Worm (Caenorhabditis elegans) whole organism, late embryonic: ENCODE results near the gene T01B10.5.

Experiments
- C38D4.7 ChIP-seq: fragments of 200-800 bp; sonication (Bioruptor generic); optimal IDR thresholded peaks from 2 replicates; lab custom pipeline; 2018; ENCODE audit warnings: mild to moderate bottlenecking, missing genetic modification characterization, moderate library complexity, missing compliant biosample characterization
- K02D7.2 ChIP-seq: sonication (generic microtip); optimal IDR thresholded peaks from 2 replicates; lab custom pipeline; 2017; ENCODE audit warnings: mild to moderate bottlenecking, missing genetic modification characterization, missing compliant biosample characterization
- T23F11.4 ChIP-seq: fragments of 200-800 bp; sonication (Bioruptor generic); optimal IDR thresholded peaks from 2 replicates; lab custom pipeline; 2018; ENCODE audit warnings: mild to moderate bottlenecking, missing genetic modification characterization, missing compliant biosample characterization
- ceh-19 ChIP-seq: fragments of 200-800 bp; sonication (Bioruptor generic); optimal IDR thresholded peaks from 2 replicates; lab custom pipeline; 2018; ENCODE audit warnings: mild to moderate bottlenecking, missing genetic modification characterization, missing compliant biosample characterization
- ceh-2 ChIP-seq: sonication (generic microtip); optimal IDR thresholded peaks from 2 replicates; lab custom pipeline; 2016; ENCODE audit warnings: missing genotype, missing genetic modification characterization, missing compliant biosample characterization
- ceh-22 ChIP-seq: sonication (generic microtip); optimal IDR thresholded peaks from 2 replicates; lab custom pipeline; 2017; ENCODE audit warnings: missing biosample characterization, missing genetic modification characterization
- ceh-30 ChIP-seq: fragments of 150-350 bp; optimal IDR thresholded peaks from 2 replicates; lab custom pipeline; 2014; ENCODE audit warnings: missing biosample characterization, missing genetic modification characterization
- ceh-31 ChIP-seq: sonication (generic microtip); optimal IDR thresholded peaks from 2 replicates; lab custom pipeline; 2016; ENCODE audit warnings: missing genetic modification characterization, missing compliant biosample characterization
- ceh-34 ChIP-seq: sonication (generic microtip); optimal IDR thresholded peaks from 2 replicates; lab custom pipeline; 2016; ENCODE audit warnings: mild to moderate bottlenecking, missing genetic modification characterization, missing compliant biosample characterization
- ceh-45 ChIP-seq: fragments of 200-800 bp; sonication (Bioruptor generic); IDR thresholded peaks from 2 replicates; pipeline ENCODE4 v1.3.6; 2022; ENCODE audit warnings: missing genetic modification reagents, missing genetic modification characterization, missing compliant biosample characterization
- ceh-48 ChIP-seq: sonication (generic microtip); optimal IDR thresholded peaks from 2 replicates; lab custom pipeline; 2016; ENCODE audit warnings: missing genetic modification characterization, inconsistent platforms, missing compliant biosample characterization
- ceh-9 ChIP-seq: sonication (generic microtip); optimal IDR thresholded peaks from 2 replicates; lab custom pipeline; 2016; ENCODE audit warnings: mild to moderate bottlenecking, missing genetic modification characterization, inconsistent platforms, missing compliant biosample characterization
- che-1 ChIP-seq: sonication (generic microtip); optimal IDR thresholded peaks from 2 replicates; lab custom pipeline; 2016; ENCODE audit warnings: mild to moderate bottlenecking, missing genetic modification characterization, missing compliant biosample characterization
- dmd-4 ChIP-seq: sonication (generic microtip); optimal IDR thresholded peaks from 2 replicates; lab custom pipeline; 2016; ENCODE audit warnings: borderline replicate concordance, missing genetic modification characterization, missing compliant biosample characterization
- elt-2 ChIP-seq: sonication (generic microtip); optimal IDR thresholded peaks from 2 replicates; lab custom pipeline; 2016; ENCODE audit warnings: missing genetic modification reagents, missing genetic modification characterization, missing compliant biosample characterization
- ets-4 ChIP-seq: sonication (generic microtip); optimal IDR thresholded peaks from 2 replicates; lab custom pipeline; 2016; ENCODE audit warnings: missing genetic modification characterization, missing compliant biosample characterization
- eyg-1 ChIP-seq: sonication (generic microtip); optimal IDR thresholded peaks from 2 replicates; lab custom pipeline; 2016; ENCODE audit warnings: missing genotype, missing genetic modification characterization, missing compliant biosample characterization
- hlh-13 ChIP-seq: fragments of 200-800 bp; sonication (Bioruptor generic); optimal IDR thresholded peaks from 2 replicates; lab custom pipeline; 2018; ENCODE audit warnings: mild to moderate bottlenecking, missing genetic modification characterization, missing compliant biosample characterization
- lin-11 ChIP-seq: fragments of 200-800 bp; sonication (Bioruptor generic); optimal IDR thresholded peaks from 2 replicates; lab custom pipeline; 2018; ENCODE audit warnings: mild to moderate bottlenecking, missing genetic modification characterization, missing compliant biosample characterization
- madf-2 ChIP-seq: sonication (generic microtip); optimal IDR thresholded peaks from 2 replicates; lab custom pipeline; 2017; ENCODE audit warnings: missing genetic modification characterization, missing compliant biosample characterization
- mec-3 ChIP-seq: sonication (generic microtip); optimal IDR thresholded peaks from 2 replicates; lab custom pipeline; 2016; ENCODE audit warnings: borderline replicate concordance, missing genetic modification characterization, missing compliant biosample characterization
- nhr-232 ChIP-seq: sonication (generic microtip); optimal IDR thresholded peaks from 2 replicates; lab custom pipeline; 2016; ENCODE audit warnings: missing genetic modification characterization, missing compliant biosample characterization
- npax-4 ChIP-seq: sonication (generic microtip); optimal IDR thresholded peaks from 2 replicates; lab custom pipeline; 2016; ENCODE audit warnings: missing genetic modification characterization, missing compliant biosample characterization
- pag-3 ChIP-seq: sonication (generic microtip); optimal IDR thresholded peaks from 2 replicates; lab custom pipeline; 2016; ENCODE audit warnings: missing compliant biosample characterization, missing genetic modification characterization, borderline replicate concordance
- pha-2 ChIP-seq: sonication (generic microtip); optimal IDR thresholded peaks from 2 replicates; lab custom pipeline; 2017; ENCODE audit warnings: mild to moderate bottlenecking, missing genetic modification characterization, missing compliant biosample characterization
- pqm-1 ChIP-seq: sonication (generic microtip); optimal IDR thresholded peaks from 2 replicates; lab custom pipeline; 2016; ENCODE audit warnings: missing genetic modification characterization, missing compliant biosample characterization
- ref-2 ChIP-seq: sonication (generic microtip); optimal IDR thresholded peaks from 2 replicates; lab custom pipeline; 2016; ENCODE audit warnings: missing genetic modification characterization, missing compliant biosample characterization
- rnt-1 ChIP-seq: sonication (generic microtip); optimal IDR thresholded peaks from 2 replicates; lab custom pipeline; 2016; ENCODE audit warnings: missing genetic modification characterization, missing compliant biosample characterization
- sox-2 ChIP-seq: fragments of 200-800 bp; sonication (Bioruptor generic); IDR thresholded peaks from 2 replicates; pipeline ENCODE4 v1.3.6; 2022; ENCODE audit warnings: missing genetic modification reagents, missing genetic modification characterization, missing compliant biosample characterization
- tbx-2 ChIP-seq: sonication (generic microtip); optimal IDR thresholded peaks from 2 replicates; lab custom pipeline; 2016; ENCODE audit warnings: missing genetic modification characterization, missing compliant biosample characterization
- tbx-7 ChIP-seq: sonication (generic microtip); optimal IDR thresholded peaks from 2 replicates; lab custom pipeline; 2016; ENCODE audit warnings: missing genotype, missing genetic modification characterization, missing compliant biosample characterization
- ttx-3 ChIP-seq: sonication (generic microtip); optimal IDR thresholded peaks from 2 replicates; lab custom pipeline; 2016; ENCODE audit warnings: missing genetic modification reagents, missing genetic modification characterization, missing compliant biosample characterization
- unc-3 ChIP-seq, 2 experiments: fragments of 200-800 bp in 1 of 2; sonication (Bioruptor generic) in 1 of 2; sonication (generic microtip) in 1 of 2; conservative IDR thresholded peaks in 1 of 2; optimal IDR thresholded peaks in 1 of 2; 2 replicates each; pipeline versions ENCODE4 v1.3.6 to Lab custom; 2016 to 2022; ENCODE audit warnings: missing compliant biosample characterization in 2 of 2, missing genetic modification characterization in 2 of 2, missing genetic modification reagents in 1 of 2
- unc-86 ChIP-seq: sonication (generic microtip); optimal IDR thresholded peaks from 2 replicates; lab custom pipeline; 2016; ENCODE audit warnings: missing genetic modification characterization, missing compliant biosample characterization
- zip-5 ChIP-seq: sonication (generic microtip); optimal IDR thresholded peaks from 2 replicates; lab custom pipeline; 2016; ENCODE audit warnings: missing genetic modification characterization, missing compliant biosample characterization
- ztf-16 ChIP-seq: sonication (generic microtip); optimal IDR thresholded peaks from 2 replicates; lab custom pipeline; 2017; ENCODE audit warnings: missing genetic modification characterization, missing compliant biosample characterization

Gene T01B10.5

DNA sequence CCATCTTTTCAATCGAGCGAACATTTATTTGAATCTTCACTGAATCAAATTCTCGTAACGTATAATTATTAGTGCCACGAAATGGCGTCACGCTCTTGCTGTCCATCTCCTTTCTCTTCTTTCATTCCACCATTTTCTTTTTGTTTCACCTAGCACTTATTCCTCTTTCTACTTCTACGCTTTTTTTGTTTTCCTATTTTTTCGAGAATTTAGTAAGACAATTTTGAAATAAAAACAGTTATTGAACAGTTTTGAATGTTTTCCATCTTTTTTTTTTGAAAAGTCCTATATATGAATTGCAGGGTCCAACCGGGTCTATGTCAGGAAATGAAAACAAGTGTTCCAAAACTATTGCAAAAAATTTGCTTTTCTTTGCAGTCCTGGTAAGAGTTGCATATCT is at the start of gene T01B10.5:
T01B10.5 (plus strand) TSS at position 301 of the 400 bp plus-strand sequence.
- TF ChIP-seq lin-11 (no peak), T23F11.4 (GFP tag; lab: Kevin White, UChicago) (no peak), ets-4 (no peak), mec-3 (tag; lab: Kevin White, UChicago) (no peak), pha-2 (tag; lab: Kevin White, UChicago) (no peak), rnt-1 (no peak), nhr-232 (no peak), hlh-13 (GFP tag; lab: Kevin White, UChicago) (no peak), ceh-30 (tag; lab: Kevin White, UChicago) (no peak), ceh-34 (tag; lab: Kevin White, UChicago) (no peak), C38D4.7 (GFP tag; lab: Kevin White, UChicago) (no peak), ceh-31 (no peak), eyg-1 (tag; lab: Kevin White, UChicago) (no peak), unc-86 (tag; lab: Kevin White, UChicago) (no peak), ceh-22 (tag; lab: Kevin White, UChicago) (no peak), dmd-4 (no peak), ceh-9 (tag; lab: Kevin White, UChicago) (no peak)

DNA sequence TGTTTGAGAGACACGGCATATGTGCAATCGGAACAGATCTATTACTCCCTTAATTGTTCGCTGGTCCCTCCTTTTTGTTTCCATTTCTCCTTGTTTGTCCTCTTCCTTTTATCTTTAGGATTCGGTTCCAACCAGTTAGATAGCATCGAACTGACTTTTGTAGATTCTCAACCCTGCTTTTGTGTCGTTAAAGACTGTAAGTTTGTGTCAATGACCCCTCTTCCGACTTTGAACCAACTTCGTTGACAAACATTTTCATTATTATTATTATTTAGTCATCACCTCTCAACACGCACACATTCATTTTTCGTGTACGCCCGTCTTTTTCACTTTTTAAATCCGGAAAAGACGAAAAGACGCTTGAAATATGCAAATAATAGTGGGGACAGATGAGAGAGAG is 49.0 kb upstream of the T01B10.5 start, which contains the start of gene F16F9.1:
F16F9.1 (plus strand) TSS at position 301 of the 400 bp plus-strand sequence.
- TF ChIP-seq sox-2 (GFP tag; lab: Robert Waterston, UW): no peak
- no peak for TF ChIP-seq ztf-16 (tag; lab: Kevin White, UChicago)
- no peak for TF ChIP-seq ceh-45 (GFP tag; lab: Robert Waterston, UW)
- no peak for TF ChIP-seq madf-2 (tag; lab: Kevin White, UChicago)
- no peak for TF ChIP-seq tbx-7
- no peak for TF ChIP-seq elt-2 (tag; lab: Kevin White, UChicago)
- no peak for TF ChIP-seq mec-3 (tag; lab: Kevin White, UChicago)
- no peak for TF ChIP-seq che-1 (tag; lab: Kevin White, UChicago)
- TF ChIP-seq ceh-2 (tag; lab: Kevin White, UChicago): no peak
- no peak for TF ChIP-seq pha-2 (tag; lab: Kevin White, UChicago)
- no peak for TF ChIP-seq ceh-19 (GFP tag; lab: Kevin White, UChicago)
- TF ChIP-seq ttx-3 (tag; lab: Kevin White, UChicago): no peak
- no peak for TF ChIP-seq zip-5 (tag; lab: Kevin White, UChicago)
- TF ChIP-seq lin-11: no peak
- no peak for TF ChIP-seq pqm-1
- TF ChIP-seq ceh-48 (tag; lab: Kevin White, UChicago): no peak
- TF ChIP-seq, all 69 proteins: peak for 0

DNA sequence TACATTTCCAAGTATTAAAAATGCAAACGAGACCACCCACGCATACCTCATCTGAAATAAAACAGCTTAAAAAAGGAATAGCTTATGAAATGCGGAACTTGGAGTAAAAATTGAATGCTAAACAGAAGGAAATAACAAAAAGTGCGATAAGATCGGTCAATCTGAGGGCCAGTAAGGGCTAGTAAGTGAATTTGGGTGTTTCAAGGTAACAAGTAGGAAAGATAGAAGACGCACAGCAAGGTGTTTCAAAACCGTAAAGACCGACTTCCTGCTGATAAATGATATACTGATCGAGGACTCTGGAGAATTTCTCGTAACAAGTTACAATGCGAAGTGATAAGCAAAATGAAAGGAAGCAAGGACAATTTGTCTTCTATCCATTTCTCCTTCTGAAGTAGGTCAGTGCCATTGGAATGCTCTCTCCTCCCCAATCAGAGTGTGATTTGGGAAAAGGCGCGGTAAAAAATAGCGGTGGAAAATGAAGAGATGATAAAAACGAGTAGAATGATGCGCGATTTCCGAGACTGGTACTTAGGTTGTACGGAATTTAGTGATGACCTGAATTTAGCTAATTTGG is 39.4 kb upstream of the T01B10.5 start, which contains the start of gene dpy-6:
dpy-6 (minus strand) TSS at position 51 of the 577 bp plus-strand sequence.
- TF ChIP-seq K02D7.2: no peak
- no peak for TF ChIP-seq ceh-22 (tag; lab: Kevin White, UChicago)
- TF ChIP-seq madf-2 (tag; lab: Kevin White, UChicago): no peak
- no peak for TF ChIP-seq ref-2 (tag; lab: Kevin White, UChicago)
- no peak for TF ChIP-seq tbx-7
- TF ChIP-seq ceh-34 (tag; lab: Kevin White, UChicago): no peak
- no peak for TF ChIP-seq npax-4 (tag; lab: Kevin White, UChicago)
- TF ChIP-seq ets-4: no peak
- no peak for TF ChIP-seq pag-3 (tag; lab: Kevin White, UChicago)
- TF ChIP-seq lin-11: no peak
- TF ChIP-seq elt-2 (tag; lab: Kevin White, UChicago): no peak
- TF ChIP-seq unc-3 (GFP tag; conservative IDR thresholded peaks at IDR 0.05; lab: Robert Waterston, UW): no peak
- no peak for TF ChIP-seq unc-3 (tag; optimal IDR thresholded peaks at IDR 0.05; lab: Kevin White, UChicago)

DNA sequence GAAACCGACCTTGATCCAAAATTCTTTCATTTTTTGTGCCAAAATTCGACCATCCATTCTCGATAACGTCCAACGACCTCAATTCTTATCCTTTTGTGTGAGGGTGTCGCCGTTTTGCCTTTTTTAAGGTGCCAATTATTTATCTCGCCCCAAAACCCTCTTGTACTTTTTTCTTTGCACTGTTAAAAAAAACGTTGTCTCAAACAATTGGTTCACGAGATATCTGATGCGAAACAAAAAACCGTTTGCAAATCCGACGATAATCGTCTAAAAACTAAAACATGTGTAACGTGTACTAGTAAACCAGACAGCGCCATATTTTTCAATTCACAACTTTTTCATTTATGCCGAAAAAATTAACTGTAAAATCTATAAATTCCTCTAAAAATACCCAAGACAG is 37.8 kb upstream of the T01B10.5 start, which contains the start of gene F16F9.3:
F16F9.3 (plus strand) TSS at position 301 of the 400 bp plus-strand sequence.
- no peak for TF ChIP-seq tbx-2 (tag; lab: Kevin White, UChicago)
- no peak for TF ChIP-seq mec-3 (tag; lab: Kevin White, UChicago)
- TF ChIP-seq T23F11.4 (GFP tag; lab: Kevin White, UChicago): no peak
- TF ChIP-seq, all 69 proteins: peak for 0
